Fruit fly (Drosophila melanogaster) whole organism, wandering third instar larva: Measurements from ENCODE around the gene mio.

Experiments used
- Abd-B ChIP-seq: fragments of >200 bp; optimal IDR thresholded peaks from 2 replicates; lab custom pipeline; 2017; ENCODE audit warnings: missing biosample characterization, missing genetic modification characterization
- CG32264 ChIP-seq: fragments of 200-800 bp; sonication (Bioruptor generic); optimal IDR thresholded peaks from 2 replicates; lab custom pipeline; 2016; ENCODE audit warnings: missing biosample characterization, missing genetic modification characterization
- CG9705 ChIP-seq: fragments of 200-800 bp; sonication (Bioruptor generic); optimal IDR thresholded peaks from 2 replicates; lab custom pipeline; 2018; ENCODE audit warnings: missing biosample characterization, mild to moderate bottlenecking, missing genetic modification characterization
- CrebA ChIP-seq: fragments of 200-800 bp; sonication (Bioruptor generic); optimal IDR thresholded peaks from 2 replicates; lab custom pipeline; 2016; ENCODE audit warnings: missing biosample characterization, mild to moderate bottlenecking, missing genetic modification characterization, borderline replicate concordance
- Dfd ChIP-seq: fragments of >200 bp; optimal IDR thresholded peaks from 2 replicates; lab custom pipeline; 2017; ENCODE audit warnings: missing biosample characterization, missing genetic modification characterization
- Dif ChIP-seq: fragments of 200-275, 200-300 bp; sonication (Bioruptor generic); optimal IDR thresholded peaks from 2 replicates; lab custom pipeline; 2018; ENCODE audit warnings: missing biosample characterization, missing genetic modification characterization; ENCODE audit not compliant: partially characterized antibody
- GATAd ChIP-seq: sonication (Bioruptor generic); optimal IDR thresholded peaks from 2 replicates; lab custom pipeline; 2016; ENCODE audit warnings: missing biosample characterization, missing genetic modification characterization
- HLH106 ChIP-seq: fragments of 200-800 bp; optimal IDR thresholded peaks from 3 replicates; lab custom pipeline; 2019; ENCODE audit warnings: missing biosample characterization, mild to moderate bottlenecking, missing genetic modification characterization, moderate library complexity
- Hnf4 ChIP-seq: fragments of 200-800 bp; sonication (Bioruptor generic); optimal IDR thresholded peaks from 2 replicates; lab custom pipeline; 2016; ENCODE audit warnings: missing biosample characterization, mild to moderate bottlenecking, missing genetic modification characterization
- Hr78 ChIP-seq: fragments of >200 bp; optimal IDR thresholded peaks from 2 replicates; lab custom pipeline; 2017; ENCODE audit warnings: missing biosample characterization, missing genetic modification characterization
- Hr83 ChIP-seq: fragments of 200-300 bp; sonication (Bioruptor generic); optimal IDR thresholded peaks from 2 replicates; lab custom pipeline; 2016; ENCODE audit warnings: missing biosample characterization, mild to moderate bottlenecking, missing genetic modification characterization, moderate library complexity; ENCODE audit not compliant: poor library complexity, severe bottlenecking
- Jra ChIP-seq: sonication (Bioruptor generic); optimal IDR thresholded peaks from 2 replicates; lab custom pipeline; 2016; ENCODE audit warnings: missing biosample characterization, missing genetic modification characterization
- Mio ChIP-seq: sonication (Bioruptor generic); optimal IDR thresholded peaks from 2 replicates; lab custom pipeline; 2016; ENCODE audit warnings: missing biosample characterization, missing genetic modification characterization
- Myc ChIP-seq: fragments of >200 bp; optimal IDR thresholded peaks from 2 replicates; lab custom pipeline; 2017
- N ChIP-seq: fragments of >200 bp; optimal IDR thresholded peaks from 2 replicates; lab custom pipeline; 2018; ENCODE audit warnings: missing biosample characterization, missing external identifiers, missing genetic modification characterization
- OdsH ChIP-seq: fragments of 200-800 bp; sonication (Bioruptor generic); optimal IDR thresholded peaks from 2 replicates; lab custom pipeline; 2016; ENCODE audit warnings: missing biosample characterization, mild to moderate bottlenecking, missing genetic modification characterization
- Rel ChIP-seq, 2 experiments: fragments of 200-800 bp; sonication (Bioruptor generic) in 1 of 2; optimal IDR thresholded peaks; 2 replicates in 1 of 2; 3 replicates in 1 of 2; lab custom pipeline; 2016 to 2019; ENCODE audit warnings: mild to moderate bottlenecking in 2 of 2, missing biosample characterization in 2 of 2, missing genetic modification characterization in 2 of 2, moderate library complexity in 1 of 2
- Sp1 ChIP-seq: fragments of 200-800 bp; sonication (Bioruptor generic); optimal IDR thresholded peaks from 3 replicates; lab custom pipeline; 2019; ENCODE audit warnings: missing biosample characterization, mild to moderate bottlenecking, missing genetic modification characterization, moderate library complexity
- Vsx2 ChIP-seq: fragments of 200-300, 225-300 bp; sonication (Bioruptor generic); optimal IDR thresholded peaks from 2 replicates; lab custom pipeline; 2018; ENCODE audit warnings: missing biosample characterization, missing genetic modification characterization; ENCODE audit not compliant: partially characterized antibody
- br ChIP-seq: fragments of 200-800 bp; sonication (Bioruptor generic); optimal IDR thresholded peaks from 2 replicates; lab custom pipeline; 2016; ENCODE audit warnings: missing biosample characterization, missing genetic modification characterization
- brk ChIP-seq: fragments of 200-800 bp; sonication (Bioruptor generic); optimal IDR thresholded peaks from 2 replicates; lab custom pipeline; 2016; ENCODE audit warnings: missing biosample characterization, mild to moderate bottlenecking, missing genetic modification characterization
- dl ChIP-seq, 2 experiments: fragments of 175-275, 200-275 bp in 1 of 2; fragments of 200-275 bp in 1 of 2; sonication (Bioruptor generic); optimal IDR thresholded peaks; lab custom pipeline; 2018; ENCODE audit warnings: mild to moderate bottlenecking in 2 of 2, missing biosample characterization in 2 of 2, missing genetic modification characterization in 2 of 2, moderate library complexity in 2 of 2; ENCODE audit not compliant: partially characterized antibody in 2 of 2, insufficient read depth in 1 of 2
- dsf ChIP-seq: sonication (Bioruptor generic); optimal IDR thresholded peaks from 2 replicates; lab custom pipeline; 2016; ENCODE audit warnings: missing biosample characterization, missing genetic modification characterization, borderline replicate concordance
- ey ChIP-seq: fragments of 200-800 bp; sonication (Bioruptor generic); optimal IDR thresholded peaks from 2 replicates; lab custom pipeline; 2016; ENCODE audit warnings: missing biosample characterization, missing genetic modification characterization
- fru ChIP-seq: fragments of 200-800 bp; sonication (Bioruptor generic); optimal IDR thresholded peaks from 3 replicates; lab custom pipeline; 2016; ENCODE audit warnings: missing biosample characterization, mild to moderate bottlenecking, missing genetic modification characterization
- h ChIP-seq: fragments of 200-800 bp; sonication (Bioruptor generic); optimal IDR thresholded peaks from 3 replicates; lab custom pipeline; 2016; ENCODE audit warnings: missing biosample characterization, mild to moderate bottlenecking, missing genetic modification characterization
- jim ChIP-seq: fragments of 175-275, 200-325 bp; sonication (Bioruptor generic); optimal IDR thresholded peaks from 2 replicates; lab custom pipeline; 2016; ENCODE audit warnings: missing biosample characterization, mild to moderate bottlenecking, missing genetic modification characterization
- lola ChIP-seq: fragments of >200 bp; optimal IDR thresholded peaks from 2 replicates; lab custom pipeline; 2017; ENCODE audit warnings: missing biosample characterization, missing genetic modification characterization
- pan ChIP-seq: fragments of >200 bp; optimal IDR thresholded peaks from 2 replicates; lab custom pipeline; 2017
- psq ChIP-seq: fragments of 200-800 bp; sonication (Bioruptor generic); optimal IDR thresholded peaks from 3 replicates; lab custom pipeline; 2017; ENCODE audit warnings: missing biosample characterization, mild to moderate bottlenecking, missing genetic modification characterization, moderate library complexity
- rgr ChIP-seq: fragments of 200-800 bp; sonication (Bioruptor generic); optimal IDR thresholded peaks from 3 replicates; lab custom pipeline; 2016; ENCODE audit warnings: missing biosample characterization, mild to moderate bottlenecking, missing genetic modification characterization
- sage ChIP-seq: fragments of 200-800 bp; sonication (Bioruptor generic); optimal IDR thresholded peaks from 2 replicates; lab custom pipeline; 2016; ENCODE audit warnings: missing biosample characterization, mild to moderate bottlenecking, missing genetic modification characterization
- sv ChIP-seq: fragments of 200-800 bp; sonication (Bioruptor generic); optimal IDR thresholded peaks from 3 replicates; lab custom pipeline; 2016; ENCODE audit warnings: missing biosample characterization, missing genetic modification characterization
- tai ChIP-seq: sonication (Bioruptor generic); optimal IDR thresholded peaks from 2 replicates; lab custom pipeline; 2016; ENCODE audit warnings: missing biosample characterization, missing genetic modification characterization
- usp ChIP-seq: fragments of >200 bp; optimal IDR thresholded peaks from 2 replicates; lab custom pipeline; 2017; ENCODE audit warnings: missing biosample characterization, missing genetic modification characterization
- woc ChIP-seq: sonication (Bioruptor generic); optimal IDR thresholded peaks from 2 replicates; lab custom pipeline; 2016; ENCODE audit warnings: missing biosample characterization, mild to moderate bottlenecking, missing genetic modification characterization

Gene mio

dm6 chr2L:2251175-2251574, 34.1 kb downstream of the mio start, which contains the start of gene Ser12:
Ser12 (minus strand) TSS chr2L:2251275.
- TF ChIP-seq N (GFP tag; lab: Kevin White, UChicago) = no peak
- TF ChIP-seq Abd-B = no peak
- TF ChIP-seq woc (GFP tag; lab: Kevin White, UChicago) = no peak
- no peak for TF ChIP-seq sage
- TF ChIP-seq usp = no peak
- TF ChIP-seq Jra = no peak
- no peak for TF ChIP-seq lola (GFP tag; lab: Kevin White, UChicago)
- no peak for TF ChIP-seq rgr
- TF ChIP-seq Hnf4 (GFP tag; lab: Kevin White, UChicago) = no peak
- TF ChIP-seq pan (lab: Kevin White, UChicago) = no peak
- TF ChIP-seq Dif (GFP tag; lab: Kevin White, UChicago) = no peak
- TF ChIP-seq dsf = no peak
- no peak for TF ChIP-seq br
- no peak for TF ChIP-seq brk
- TF ChIP-seq CG32264 (GFP tag; lab: Kevin White, UChicago) = no peak
- no peak for TF ChIP-seq Hr78 (GFP tag; lab: Kevin White, UChicago)

DNA sequence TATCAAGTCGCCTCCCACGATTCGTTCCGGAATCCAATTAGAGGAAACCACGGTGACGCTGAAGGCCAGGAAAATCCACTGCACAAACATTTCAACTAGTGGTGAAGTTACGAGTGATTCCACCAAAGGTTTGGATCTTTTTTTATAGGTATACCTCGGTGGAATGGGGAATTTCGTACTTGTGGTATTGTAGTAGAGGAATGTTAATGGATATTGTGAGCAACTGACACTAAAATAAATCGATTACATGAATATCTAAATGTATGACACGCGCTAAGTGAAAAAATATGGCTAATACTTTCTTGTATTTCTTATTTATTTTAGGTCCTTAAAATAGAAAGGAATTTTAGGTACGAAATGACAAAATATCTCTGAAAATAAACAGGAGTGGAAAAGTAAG, 35.2 kb downstream of the mio start, which contains the start of gene CG17239:
TSS of gene CG17239 (minus strand) at position 101 of the 400 bp plus-strand sequence.
- TF ChIP-seq Mio (GFP tag; lab: Kevin White, UChicago) (no peak), CrebA (GFP tag; lab: Kevin White, UChicago) (no peak), pan (lab: Kevin White, UChicago) (no peak)

DNA sequence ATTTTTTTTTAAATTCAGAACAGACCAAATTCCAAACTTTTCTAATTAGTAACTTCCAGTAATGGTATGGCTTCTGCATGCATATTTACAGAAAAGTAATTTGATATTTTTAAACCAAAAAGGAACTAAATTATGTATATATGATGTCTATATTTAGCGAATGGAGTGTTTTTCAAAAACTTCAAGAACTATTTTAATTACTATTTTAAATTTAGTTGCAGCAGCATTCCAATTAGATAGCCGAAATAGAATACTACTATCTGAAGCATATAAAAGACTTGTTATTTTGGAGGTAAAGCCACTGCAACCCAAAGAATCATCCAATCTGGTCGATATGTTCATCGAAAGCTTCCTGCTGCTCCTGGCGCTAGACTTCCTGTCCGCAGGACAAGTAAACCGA, 35.7 kb downstream of the mio start, which contains the start of gene CG17234:
TSS of gene CG17234 (plus strand) at position 301 of the 400 bp plus-strand sequence.
- no peak for TF ChIP-seq psq (GFP tag; lab: Kevin White, UChicago)
- TF ChIP-seq Mio (GFP tag; lab: Kevin White, UChicago) = no peak
- TF ChIP-seq dsf = no peak
- no peak for TF ChIP-seq Dif (GFP tag; lab: Kevin White, UChicago)
- TF ChIP-seq fru (GFP tag; lab: Kevin White, UChicago) = no peak
- no peak for TF ChIP-seq sv (GFP tag; lab: Kevin White, UChicago)
- no peak for TF ChIP-seq Myc (lab: Kevin White, UChicago)
- no peak for TF ChIP-seq GATAd
- TF ChIP-seq Dfd = no peak
- no peak for TF ChIP-seq h (GFP tag; lab: Kevin White, UChicago)
- no peak for TF ChIP-seq pan (lab: Kevin White, UChicago)
- no peak for TF ChIP-seq CrebA (GFP tag; lab: Kevin White, UChicago)
- TF ChIP-seq Rel (GFP tag; optimal IDR thresholded peaks at IDR 0.05; lab: Kevin White, UChicago) = no peak
- no peak for TF ChIP-seq Rel (tag; optimal IDR thresholded peaks at IDR 0.05; lab: Kevin White, UChicago)
- TF ChIP-seq woc (GFP tag; lab: Kevin White, UChicago) = no peak
- no peak for TF ChIP-seq CG9705
- no peak for TF ChIP-seq sage
- TF ChIP-seq dl (GFP tag; optimal IDR thresholded peaks at IDR 0.05; lab: Kevin White, UChicago; ENCODE audit: insufficient read depth in 1 of 2, partially characterized antibody in 2 of 2) = no peak

- TF ChIP-seq Myc (lab: Kevin White, UChicago) (no peak), OdsH (GFP tag; lab: Kevin White, UChicago) (no peak), Abd-B (no peak), h (GFP tag; lab: Kevin White, UChicago) (no peak), ey (GFP tag; lab: Kevin White, UChicago) (no peak), Hr78 (GFP tag; lab: Kevin White, UChicago) (no peak), jim (GFP tag; lab: Kevin White, UChicago) (no peak), usp (no peak), CrebA (GFP tag; lab: Kevin White, UChicago) (no peak), pan (lab: Kevin White, UChicago) (no peak), HLH106 (no peak), sv (GFP tag; lab: Kevin White, UChicago) (no peak), fru (GFP tag; lab: Kevin White, UChicago) (no peak)
Observed at dm6 chr2L:2254950-2255349, 37.9 kb downstream of the mio start, which contains the start of gene Send1. Send1 (minus strand) TSS chr2L:2255050.

- TF ChIP-seq GATAd (no peak), Dif (GFP tag; lab: Kevin White, UChicago) (no peak), CG9705 (no peak), ey (GFP tag; lab: Kevin White, UChicago) (no peak), fru (GFP tag; lab: Kevin White, UChicago) (no peak), sv (GFP tag; lab: Kevin White, UChicago) (no peak), psq (GFP tag; lab: Kevin White, UChicago) (no peak), Abd-B (no peak), Vsx2 (no peak), Dfd (no peak), Hr83 (no peak), dl (GFP tag; optimal IDR thresholded peaks at IDR 0.05; lab: Kevin White, UChicago; ENCODE audit: insufficient read depth in 1 of 2, partially characterized antibody in 2 of 2) (no peak), Sp1 (no peak), woc (GFP tag; lab: Kevin White, UChicago) (no peak), lola (GFP tag; lab: Kevin White, UChicago) (no peak), tai (GFP tag; lab: Kevin White, UChicago) (no peak), Hr78 (GFP tag; lab: Kevin White, UChicago) (no peak)
Observed at dm6 chr2L:2263142-2263541, 46.1 kb downstream of the mio start, which contains the start of gene CG4270. CG4270 (plus strand) TSS chr2L:2263442.
